Fruit fly (Drosophila melanogaster) whole organism, embryonic: ENCODE measurements around the gene Rpp14b.
A peak's percentile ranks its signal among the peaks of the same experiment; 100 is the strongest.

Experiments
- CG10431 ChIP-seq: fragments of 200-800 bp; sonication (Bioruptor generic); optimal IDR thresholded peaks from 3 replicates; lab custom pipeline; 2018; ENCODE audit warnings: missing biosample characterization, mild to moderate bottlenecking, missing genetic modification characterization
- CG12299 ChIP-seq: fragments of 200-800 bp; sonication (Bioruptor generic); optimal IDR thresholded peaks from 2 replicates; lab custom pipeline; 2018; ENCODE audit warnings: missing biosample characterization, mild to moderate bottlenecking, missing genetic modification characterization
- CG14710 ChIP-seq: fragments of 200-800 bp; sonication (Bioruptor generic); optimal IDR thresholded peaks from 3 replicates; lab custom pipeline; 2019; ENCODE audit warnings: missing biosample characterization, mild to moderate bottlenecking, missing genetic modification characterization, moderate library complexity
- CG17359 ChIP-seq: fragments of 200-800 bp; sonication (Bioruptor generic); optimal IDR thresholded peaks from 3 replicates; lab custom pipeline; 2018; ENCODE audit warnings: missing biosample characterization, mild to moderate bottlenecking, missing genetic modification characterization, moderate library complexity
- CG17361 ChIP-seq: fragments of 200-800 bp; sonication (Bioruptor generic); IDR thresholded peaks from 3 replicates; pipeline ENCODE4 v1.3.6; 2022; ENCODE audit warnings: missing biosample characterization, missing genetic modification characterization
- CG17385 ChIP-seq: fragments of 200-800 bp; sonication (Bioruptor generic); optimal IDR thresholded peaks from 3 replicates; lab custom pipeline; 2018; ENCODE audit warnings: missing biosample characterization, mild to moderate bottlenecking, missing genetic modification characterization
- CG17829 ChIP-seq: fragments of 200-800 bp; optimal IDR thresholded peaks from 2 replicates; lab custom pipeline; 2019; ENCODE audit warnings: missing biosample characterization, mild to moderate bottlenecking, missing genetic modification characterization, moderate library complexity
- CG1792 ChIP-seq: fragments of 200-800 bp; sonication (Bioruptor generic); optimal IDR thresholded peaks from 2 replicates; lab custom pipeline; 2016; ENCODE audit warnings: missing biosample characterization, missing genetic modification characterization
- CG18262 ChIP-seq: fragments of 200-800 bp; optimal IDR thresholded peaks from 3 replicates; lab custom pipeline; 2019; ENCODE audit warnings: missing biosample characterization, mild to moderate bottlenecking, missing genetic modification characterization, moderate library complexity
- CG2889 ChIP-seq: fragments of 200-800 bp; sonication (Bioruptor generic); IDR thresholded peaks from 3 replicates; pipeline ENCODE4 v1.3.6; 2022; ENCODE audit warnings: missing biosample characterization, missing genetic modification characterization
- CG30020 ChIP-seq: fragments of 200-800 bp; optimal IDR thresholded peaks from 2 replicates; lab custom pipeline; 2019; ENCODE audit warnings: missing biosample characterization, mild to moderate bottlenecking, missing genetic modification characterization, moderate library complexity
- CG31224 ChIP-seq: fragments of 200-800 bp; sonication (Bioruptor generic); IDR thresholded peaks from 2 replicates; pipeline ENCODE4 v1.3.6; 2022; ENCODE audit warnings: missing biosample characterization, missing genetic modification characterization
- CG34376 ChIP-seq: fragments of 200-800 bp; sonication (Bioruptor generic); optimal IDR thresholded peaks from 2 replicates; lab custom pipeline; 2018; ENCODE audit warnings: missing biosample characterization, mild to moderate bottlenecking, missing genetic modification characterization
- CG4707 ChIP-seq: fragments of 200-800 bp; sonication (Bioruptor generic); optimal IDR thresholded peaks from 2 replicates; lab custom pipeline; 2018; ENCODE audit warnings: missing biosample characterization, mild to moderate bottlenecking, missing genetic modification characterization, moderate library complexity
- CG4730 ChIP-seq: fragments of 200-800 bp; sonication (Bioruptor generic); IDR thresholded peaks from 2 replicates; pipeline ENCODE4 v1.3.6; 2022; ENCODE audit warnings: missing biosample characterization, missing genetic modification characterization
- CG7556 ChIP-seq: fragments of 200-800 bp; sonication (Bioruptor generic); optimal IDR thresholded peaks from 2 replicates; lab custom pipeline; 2017; ENCODE audit warnings: missing biosample characterization, mild to moderate bottlenecking, missing genetic modification characterization
- CG7786 ChIP-seq: fragments of 200-800 bp; sonication (Bioruptor generic); optimal IDR thresholded peaks from 2 replicates; lab custom pipeline; 2016; ENCODE audit warnings: missing biosample characterization, missing genetic modification characterization
- CG7963 ChIP-seq: fragments of 200-800 bp; sonication (Bioruptor generic); IDR thresholded peaks from 3 replicates; pipeline ENCODE4 v1.3.6; 2022; ENCODE audit warnings: missing biosample characterization, missing genetic modification characterization; ENCODE audit not compliant: partially characterized antibody
- CG9437 ChIP-seq: fragments of 200-800 bp; sonication (Bioruptor generic); optimal IDR thresholded peaks from 2 replicates; lab custom pipeline; 2018; ENCODE audit warnings: missing biosample characterization, mild to moderate bottlenecking, missing genetic modification characterization
- D19B ChIP-seq: fragments of 200-800 bp; sonication (Bioruptor generic); optimal IDR thresholded peaks from 2 replicates; lab custom pipeline; 2017; ENCODE audit warnings: missing biosample characterization, mild to moderate bottlenecking, missing genetic modification characterization
- Dip3 ChIP-seq: fragments of 200-800 bp; sonication (Bioruptor generic); optimal IDR thresholded peaks from 3 replicates; lab custom pipeline; 2016; ENCODE audit warnings: missing biosample characterization, missing genetic modification characterization
- Elba2 ChIP-seq: fragments of 200-800 bp; sonication (Bioruptor generic); optimal IDR thresholded peaks from 3 replicates; lab custom pipeline; 2016; ENCODE audit warnings: missing biosample characterization, missing genetic modification characterization
- Kr ChIP-seq: fragments of 200-800 bp; sonication (Bioruptor generic); optimal IDR thresholded peaks from 2 replicates; lab custom pipeline; 2017; ENCODE audit warnings: missing biosample characterization, mild to moderate bottlenecking, missing genetic modification characterization
- NfI ChIP-seq: fragments of 200-800 bp; sonication (Bioruptor generic); optimal IDR thresholded peaks from 3 replicates; lab custom pipeline; 2018; ENCODE audit warnings: missing biosample characterization, mild to moderate bottlenecking, missing genetic modification characterization, moderate library complexity
- Sox100B ChIP-seq: fragments of 200-800 bp; sonication (Bioruptor generic); optimal IDR thresholded peaks from 3 replicates; lab custom pipeline; 2018; ENCODE audit warnings: missing biosample characterization, mild to moderate bottlenecking, missing genetic modification characterization
- Sox102F ChIP-seq: fragments of 200-800 bp; sonication (Bioruptor generic); optimal IDR thresholded peaks from 2 replicates; lab custom pipeline; 2018; ENCODE audit warnings: missing biosample characterization, mild to moderate bottlenecking, missing genetic modification characterization, moderate library complexity
- Stat92E ChIP-seq, 3 experiments: fragments of >200 bp in 2 of 3; fragments of 200-800 bp in 1 of 3; sonication (Bioruptor generic) in 1 of 3; optimal IDR thresholded peaks; 2 replicates each; lab custom pipeline; 2017 to 2019; ENCODE audit warnings: missing biosample characterization in 3 of 3, missing genetic modification characterization in 3 of 3, mild to moderate bottlenecking in 1 of 3, moderate library complexity in 1 of 3
- Usf ChIP-seq: fragments of 200-800 bp; sonication (Bioruptor generic); optimal IDR thresholded peaks from 2 replicates; lab custom pipeline; 2017; ENCODE audit warnings: missing genotype, missing biosample characterization, missing genetic modification characterization
- YL-1 ChIP-seq: fragments of 200-800 bp; sonication (Bioruptor generic); optimal IDR thresholded peaks from 3 replicates; lab custom pipeline; 2017; ENCODE audit warnings: missing biosample characterization, mild to moderate bottlenecking, missing genetic modification characterization
- bigmax ChIP-seq: fragments of 200-800 bp; sonication (Bioruptor generic); optimal IDR thresholded peaks from 2 replicates; lab custom pipeline; 2018; ENCODE audit warnings: missing biosample characterization, mild to moderate bottlenecking, missing genetic modification characterization
- dati ChIP-seq: fragments of 200-800 bp; sonication (Bioruptor generic); IDR thresholded peaks from 2 replicates; pipeline ENCODE4 v1.3.6; 2022; ENCODE audit warnings: missing biosample characterization, missing genetic modification characterization
- ems ChIP-seq: fragments of 200-800 bp; sonication (Bioruptor generic); optimal IDR thresholded peaks from 3 replicates; lab custom pipeline; 2016; ENCODE audit warnings: missing biosample characterization, missing genetic modification characterization
- gce ChIP-seq: fragments of 200-800 bp; sonication (Bioruptor generic); IDR thresholded peaks from 3 replicates; pipeline ENCODE4 v1.3.6; 2022; ENCODE audit warnings: missing biosample characterization, missing genetic modification characterization
- gfzf ChIP-seq: fragments of 200-800 bp; sonication (Bioruptor generic); optimal IDR thresholded peaks from 2 replicates; lab custom pipeline; 2016; ENCODE audit warnings: missing biosample characterization, mild to moderate bottlenecking, missing genetic modification characterization, moderate library complexity
- gsb-n ChIP-seq: fragments of 200-800 bp; sonication (Bioruptor generic); optimal IDR thresholded peaks from 3 replicates; lab custom pipeline; 2018; ENCODE audit warnings: missing biosample characterization, mild to moderate bottlenecking, missing genetic modification characterization
- gt ChIP-seq: fragments of 200-800 bp; sonication (Bioruptor generic); IDR thresholded peaks from 2 replicates; pipeline ENCODE4 v1.3.6; 2022; ENCODE audit warnings: missing biosample characterization, missing genetic modification characterization
- jing ChIP-seq: fragments of 200-800 bp; sonication (Bioruptor generic); optimal IDR thresholded peaks from 2 replicates; lab custom pipeline; 2018; ENCODE audit warnings: missing biosample characterization, mild to moderate bottlenecking, missing genetic modification characterization
- lab ChIP-seq: fragments of 200-800 bp; sonication (Bioruptor generic); optimal IDR thresholded peaks from 3 replicates; lab custom pipeline; 2017; ENCODE audit warnings: missing biosample characterization, missing genetic modification characterization, mild to moderate bottlenecking, moderate library complexity, missing genetic modification reagents
- pb ChIP-seq: fragments of 200-800 bp; sonication (Bioruptor generic); optimal IDR thresholded peaks from 3 replicates; lab custom pipeline; 2016; ENCODE audit warnings: missing biosample characterization, missing genetic modification characterization
- pum ChIP-seq: fragments of 200-800 bp; sonication (Bioruptor generic); optimal IDR thresholded peaks from 2 replicates; lab custom pipeline; 2016; ENCODE audit warnings: missing biosample characterization, missing genetic modification characterization
- pzg ChIP-seq: fragments of 200-800 bp; sonication (Bioruptor generic); optimal IDR thresholded peaks from 3 replicates; lab custom pipeline; 2018; ENCODE audit warnings: missing biosample characterization, mild to moderate bottlenecking, missing genetic modification characterization, moderate library complexity
- rib ChIP-seq: fragments of 200-800 bp; sonication (Bioruptor generic); IDR thresholded peaks from 2 replicates; pipeline ENCODE4 v1.3.6; 2022; ENCODE audit warnings: missing biosample characterization, missing genetic modification characterization
- salm ChIP-seq: fragments of 200-800 bp; sonication (Bioruptor generic); optimal IDR thresholded peaks from 2 replicates; lab custom pipeline; 2018; ENCODE audit warnings: missing biosample characterization, mild to moderate bottlenecking, missing genetic modification characterization
- scrt ChIP-seq: fragments of 200-800 bp; sonication (Bioruptor generic); optimal IDR thresholded peaks from 2 replicates; lab custom pipeline; 2018; ENCODE audit warnings: missing biosample characterization, mild to moderate bottlenecking, missing genetic modification characterization, moderate library complexity
- seq ChIP-seq: fragments of 200-800 bp; sonication (Bioruptor generic); IDR thresholded peaks from 2 replicates; pipeline ENCODE4 v1.3.6; 2022; ENCODE audit warnings: missing biosample characterization, missing genetic modification characterization
- slou ChIP-seq: fragments of 200-800 bp; sonication (Bioruptor generic); optimal IDR thresholded peaks from 3 replicates; lab custom pipeline; 2016; ENCODE audit warnings: missing biosample characterization, missing genetic modification characterization
- slp2 ChIP-seq: fragments of 200-800 bp; sonication (Bioruptor generic); optimal IDR thresholded peaks from 2 replicates; lab custom pipeline; 2016; ENCODE audit warnings: missing biosample characterization, missing genetic modification characterization
- stc ChIP-seq: fragments of 200-800 bp; sonication (Bioruptor generic); IDR thresholded peaks from 2 replicates; pipeline ENCODE4 v1.3.6; 2022; ENCODE audit warnings: missing biosample characterization, missing genetic modification characterization
- toy ChIP-seq: fragments of 200-800 bp; sonication (Bioruptor generic); IDR thresholded peaks from 2 replicates; pipeline ENCODE4 v1.3.6; 2022; ENCODE audit warnings: missing biosample characterization, missing genetic modification characterization
- unc-4 ChIP-seq: fragments of 200-800 bp; sonication (Bioruptor generic); IDR thresholded peaks from 2 replicates; pipeline ENCODE4 v1.3.6; 2022; ENCODE audit warnings: missing biosample characterization, missing genetic modification characterization; ENCODE audit not compliant: partially characterized antibody

The Rpp14b gene

dm6 chr3R:30043139-30043744 lies 12.5 kb upstream of the Rpp14b start, which contains the start of gene Sry-delta (continued):
- TF ChIP-seq Usf (no peak), CG1792 (peak; percentile 79), pb (no peak), pum (GFP tag; lab: Kevin White, UChicago) (peak; percentile 86), Stat92E (GFP tag; optimal IDR thresholded peaks at IDR 0.05; lab: Kevin White, UChicago) (no peak), Elba2 (GFP tag; lab: Kevin White, UChicago) (no peak), NfI (GFP tag; lab: Kevin White, UChicago) (peak; percentile 83), Sox100B (GFP tag; lab: Kevin White, UChicago) (no peak), gsb-n (tag; lab: Kevin White, UChicago) (no peak), CG7963 (GFP tag; lab: Robert Waterston, UW) (no peak), Sox102F (GFP tag; lab: Kevin White, UChicago) (no peak), CG18262 (peak; percentile 63), CG14710 (tag; lab: Kevin White, UChicago) (peak; percentile 88), toy (GFP tag; lab: Robert Waterston, UW) (no peak), CG7786 (GFP tag; lab: Kevin White, UChicago) (peak; percentile 85), CG34376 (GFP tag; lab: Kevin White, UChicago) (peak; percentile 72), CG2889 (GFP tag; lab: Robert Waterston, UW) (peak; percentile 55; the same call in 2 of the 3 replicates), unc-4 (peak; percentile 80), CG30020 (tag; lab: Kevin White, UChicago) (peak; percentile 97), YL-1 (GFP tag; lab: Kevin White, UChicago) (peak; percentile 98), CG10431 (peak; percentile 11), slou (GFP tag; lab: Kevin White, UChicago) (peak; percentile 68), bigmax (GFP tag; lab: Kevin White, UChicago) (peak; percentile 79), gt (GFP tag; lab: Robert Waterston, UW) (no peak), dati (GFP tag; lab: Robert Waterston, UW) (no peak), CG4707 (GFP tag; lab: Kevin White, UChicago) (peak; percentile 31), gce (GFP tag; lab: Robert Waterston, UW) (0 out of 3 replicates have a peak, but pooled peaks have one; percentile 20), CG17361 (GFP tag; lab: Robert Waterston, UW) (peak; percentile 71), CG12299 (peak; percentile 32), Dip3 (peak; percentile 87), Kr (GFP tag; lab: Kevin White, UChicago) (no peak), CG4730 (GFP tag; lab: Robert Waterston, UW) (peak; percentile 62), CG17829 (tag; lab: Kevin White, UChicago) (peak; percentile 84), ems (GFP tag; lab: Kevin White, UChicago) (peak; percentile 69), D19B (GFP tag; lab: Kevin White, UChicago) (no peak), stc (GFP tag; lab: Robert Waterston, UW) (peak; percentile 40; the same call in 1 of the 2 replicates), pzg (GFP tag; lab: Kevin White, UChicago) (peak; percentile 97), CG17385 (GFP tag; lab: Kevin White, UChicago) (no peak), CG7556 (GFP tag; lab: Kevin White, UChicago) (peak; percentile 53), CG9437 (GFP tag; lab: Kevin White, UChicago) (no peak), jing (GFP tag; lab: Kevin White, UChicago) (no peak), CG17359 (tag; lab: Kevin White, UChicago) (peak; percentile 73), salm (tag; lab: Kevin White, UChicago) (peak; percentile 44), gfzf (GFP tag; lab: Kevin White, UChicago) (peak; percentile 52), rib (GFP tag; lab: Robert Waterston, UW) (peak; percentile 78), slp2 (GFP tag; lab: Kevin White, UChicago) (peak; percentile 77), scrt (GFP tag; lab: Kevin White, UChicago) (no peak), CG31224 (GFP tag; lab: Robert Waterston, UW) (peak; percentile 57), seq (GFP tag; lab: Robert Waterston, UW) (no peak; the same call in 1 of the 2 replicates), lab (GFP tag; lab: Kevin White, UChicago) (no peak)
